Fruit fly (Drosophila melanogaster): Measurements from ENCODE around the gene CG13725.
A peak's percentile ranks its signal among the peaks of the same experiment; 100 is the strongest.

CG13725 gene

dm6 chr3L:17310509-17310908 is 14.8 kb downstream of the CG13725 start (continued):
- TF ChIP-seq CG12942 (GFP tag; optimal IDR thresholded peaks at IDR 0.05) (no peak), fd64A (GFP tag; optimal IDR thresholded peaks at IDR 0.05) (no peak), CG13624 (GFP tag; optimal IDR thresholded peaks at IDR 0.05) (no peak), TFAM (GFP tag; optimal IDR thresholded peaks at IDR 0.05) (no peak), fd96Cb (tag; optimal IDR thresholded peaks at IDR 0.05) (peak; percentile 28), CG33213 (GFP tag; optimal IDR thresholded peaks at IDR 0.05) (no peak), odd (GFP tag; optimal IDR thresholded peaks at IDR 0.05) (peak; percentile 2), CG6791 (GFP tag; IDR thresholded peaks at IDR 0.05; ENCODE audit: partially characterized antibody) (no peak), CG10366 (GFP tag; IDR thresholded peaks at IDR 0.05) (peak; percentile 23; the same call in 1 of the 2 replicates), CG1024 (GFP tag; IDR thresholded peaks at IDR 0.05) (no peak), prd (optimal IDR thresholded peaks at IDR 0.05) (no peak), prd (GFP tag; IDR thresholded peaks at IDR 0.05) (peak; percentile 67), CHES-1-like (GFP tag; optimal IDR thresholded peaks at IDR 0.05) (no peak), sna (GFP tag; IDR thresholded peaks at IDR 0.05; ENCODE audit: partially characterized antibody) (no peak), lmd (GFP tag; IDR thresholded peaks at IDR 0.05) (peak; percentile 53), CG17612 (GFP tag; IDR thresholded peaks at IDR 0.05) (no peak), tna (GFP tag; IDR thresholded peaks at IDR 0.05; ENCODE audit: partially characterized antibody) (no peak), CG11560 (tag; IDR thresholded peaks at IDR 0.05) (no peak), CG10654 (GFP tag; optimal IDR thresholded peaks at IDR 0.05) (no peak), chinmo (GFP tag; IDR thresholded peaks at IDR 0.05; ENCODE audit: partially characterized antibody) (no peak), CG15514 (GFP tag; optimal IDR thresholded peaks at IDR 0.05) (peak; percentile 33), sr (GFP tag; IDR thresholded peaks at IDR 0.05) (no peak), lola (GFP tag; optimal IDR thresholded peaks at IDR 0.05) (no peak), Stat92E (GFP tag; optimal IDR thresholded peaks at IDR 0.05) (no peak), CG7928 (GFP tag; optimal IDR thresholded peaks at IDR 0.05) (no peak), NFAT (GFP tag; IDR thresholded peaks at IDR 0.05) (no peak), CG14441 (GFP tag; IDR thresholded peaks at IDR 0.05) (no peak), CG1233 (GFP tag; optimal IDR thresholded peaks at IDR 0.05) (no peak), CG14667 (GFP tag; IDR thresholded peaks at IDR 0.05) (peak; percentile 45), CG11696 (GFP tag; IDR thresholded peaks at IDR 0.05) (peak; percentile 79), Pdp1 (GFP tag; optimal IDR thresholded peaks at IDR 0.05) (no peak), gfzf (GFP tag; optimal IDR thresholded peaks at IDR 0.05) (no peak), her (GFP tag; optimal IDR thresholded peaks at IDR 0.05) (no peak), CG6683 (GFP tag; optimal IDR thresholded peaks at IDR 0.05) (peak; percentile 60), ranshi (GFP tag; IDR thresholded peaks at IDR 0.05) (no peak), corto (GFP tag; optimal IDR thresholded peaks at IDR 0.05) (no peak), CG7786 (GFP tag; optimal IDR thresholded peaks at IDR 0.05) (no peak), CG11456 (GFP tag; IDR thresholded peaks at IDR 0.05) (no peak), CG10267 (tag; optimal IDR thresholded peaks at IDR 0.05) (peak; percentile 46), CG2875 (GFP tag; optimal IDR thresholded peaks at IDR 0.05) (no peak), vfl (GFP tag; optimal IDR thresholded peaks at IDR 0.05) (no peak), HLH3B (GFP tag; IDR thresholded peaks at IDR 0.05) (peak; percentile 48; the same call in 1 of the 2 replicates), CkIIα-i1 (GFP tag; IDR thresholded peaks at IDR 0.05) (no peak), CG12104 (GFP tag; optimal IDR thresholded peaks at IDR 0.05) (no peak), Ada2b (GFP tag; IDR thresholded peaks at IDR 0.05) (peak; percentile 62), CG16779 (GFP tag; IDR thresholded peaks at IDR 0.05) (no peak), HmgZ (tag; optimal IDR thresholded peaks at IDR 0.05) (no peak), CG7963 (GFP tag; IDR thresholded peaks at IDR 0.05; ENCODE audit: partially characterized antibody) (no peak), pb (GFP tag; optimal IDR thresholded peaks at IDR 0.05) (no peak), Neu2 (GFP tag; optimal IDR thresholded peaks at IDR 0.05; ENCODE audit: borderline replicate concordance) (no peak), nerfin-2 (GFP tag; IDR thresholded peaks at IDR 0.05; ENCODE audit: partially characterized antibody) (no peak)
